Worm (Caenorhabditis elegans) whole organism, mixed stage, embryonic: Measurements from ENCODE around the gene ZK899.7.
"Not testable (repeated sequence)": the region's sequence is repeated elsewhere in the genome, so short reads cannot be mapped to it uniquely, and the experiment has no call there.

Source experiments
- bed-3 ChIP-seq: fragments of 200-800 bp; sonication (Bioruptor generic); optimal IDR thresholded peaks from 3 replicates; lab custom pipeline; 2018; ENCODE audit warnings: mild to moderate bottlenecking, missing genetic modification characterization, moderate library complexity, missing compliant biosample characterization
- blmp-1 ChIP-seq: fragments of 150-350 bp; optimal IDR thresholded peaks from 2 replicates; lab custom pipeline; 2014; ENCODE audit warnings: missing biosample characterization, missing genetic modification characterization
- ces-1 ChIP-seq: fragments of 150-350 bp; optimal IDR thresholded peaks from 2 replicates; lab custom pipeline; 2014; ENCODE audit warnings: missing biosample characterization, missing genetic modification reagents, missing genetic modification characterization
- elt-3 ChIP-seq: fragments of 150-350 bp; optimal IDR thresholded peaks from 2 replicates; lab custom pipeline; 2014; ENCODE audit warnings: missing biosample characterization, missing genetic modification characterization
- flh-1 ChIP-seq: fragments of 200-800 bp; sonication (Bioruptor generic); optimal IDR thresholded peaks from 2 replicates; lab custom pipeline; 2018; ENCODE audit warnings: mild to moderate bottlenecking, missing genetic modification characterization, moderate library complexity, missing compliant biosample characterization
- lin-13 ChIP-seq: fragments of 150-350 bp; optimal IDR thresholded peaks from 2 replicates; lab custom pipeline; 2014; ENCODE audit warnings: missing biosample characterization, missing genetic modification characterization
- lin-32 ChIP-seq: fragments of 200-800 bp; sonication (Bioruptor generic); optimal IDR thresholded peaks from 2 replicates; lab custom pipeline; 2018; ENCODE audit warnings: mild to moderate bottlenecking, missing genetic modification characterization, missing compliant biosample characterization
- lsy-2 ChIP-seq: fragments of 150-350 bp; optimal IDR thresholded peaks from 2 replicates; lab custom pipeline; 2014; ENCODE audit warnings: missing biosample characterization, missing genetic modification characterization
- mab-5 ChIP-seq: fragments of 150-350 bp; optimal IDR thresholded peaks from 2 replicates; lab custom pipeline; 2014; ENCODE audit warnings: missing biosample characterization, missing genetic modification characterization
- mls-2 ChIP-seq: sonication (generic microtip); optimal IDR thresholded peaks from 2 replicates; lab custom pipeline; 2016; ENCODE audit warnings: mild to moderate bottlenecking, missing genetic modification characterization, moderate library complexity, missing compliant biosample characterization
- unc-62 ChIP-seq: fragments of 150-350 bp; optimal IDR thresholded peaks from 2 replicates; lab custom pipeline; 2014; ENCODE audit warnings: missing biosample characterization, missing genetic modification reagents, missing genetic modification characterization
- ztf-11 ChIP-seq: fragments of 150-350 bp; optimal IDR thresholded peaks from 2 replicates; lab custom pipeline; 2014; ENCODE audit warnings: missing biosample characterization, missing genetic modification characterization

ce11 chrX:9460834-9461233 lies 11.6 kb upstream of the ZK899.7 start, which contains the start of gene ZK899.5:
- not testable (repeated sequence) for TF ChIP-seq ces-1 (GFP tag; lab: Kevin White, UChicago); unc-62; elt-3 (tag; lab: Kevin White, UChicago); lsy-2; mls-2 (tag; lab: Kevin White, UChicago); blmp-1 (tag; lab: Kevin White, UChicago); ztf-11 (tag; lab: Kevin White, UChicago); mab-5 (tag; lab: Kevin White, UChicago); flh-1 (GFP tag; lab: Kevin White, UChicago); lin-32 (GFP tag; lab: Kevin White, UChicago); lin-13; bed-3
